Worm (Caenorhabditis elegans) whole organism, young adult: ENCODE data around the gene dmd-8.

Experiments
- Y79H2A.3 ChIP-seq: fragments of 200-800 bp; sonication (Bioruptor generic); conservative IDR thresholded peaks from 2 replicates; pipeline ENCODE4 v1.3.6; 2022; ENCODE audit warnings: missing genetic modification reagents, missing genetic modification characterization, missing compliant biosample characterization
- attf-6 ChIP-seq: fragments of 200-800 bp; sonication (Bioruptor generic); IDR thresholded peaks from 2 replicates; pipeline ENCODE4 v1.3.6; 2022; ENCODE audit warnings: missing genetic modification reagents, missing genetic modification characterization, missing compliant biosample characterization
- lin-35 ChIP-seq, 3 experiments: fragments of 150-350 bp in 2 of 3; sonication (generic microtip) in 1 of 3; optimal IDR thresholded peaks; 2 replicates each; lab custom pipeline; 2014 to 2018; ENCODE audit warnings: missing biosample characterization in 3 of 3, missing genetic modification characterization in 3 of 3, missing genetic modification reagents in 3 of 3
- xnd-1 ChIP-seq: sonication (generic microtip); optimal IDR thresholded peaks from 2 replicates; lab custom pipeline; 2016; ENCODE audit warnings: missing genotype, missing genetic modification reagents, missing genetic modification characterization, missing compliant biosample characterization

DNA sequence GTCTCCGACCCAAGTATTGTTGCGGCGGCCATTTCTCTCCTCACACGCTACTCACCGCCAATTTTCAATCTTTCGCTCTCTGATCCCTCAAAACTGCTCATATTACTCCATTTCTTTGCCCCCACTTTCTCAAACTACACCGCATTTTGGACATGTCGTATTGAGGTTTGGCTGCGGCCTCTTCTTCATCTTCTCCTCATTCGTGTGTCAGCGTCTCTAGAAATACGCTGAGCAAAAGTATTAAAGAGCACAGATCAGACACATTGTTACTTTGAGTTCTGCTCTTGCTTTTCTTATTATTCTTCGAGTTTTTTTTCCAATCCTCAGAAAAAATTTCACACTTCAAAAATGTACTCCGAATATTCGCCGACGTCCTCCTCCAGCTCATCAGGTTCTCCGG lies 16.2 kb downstream of the dmd-8 start:
- TF ChIP-seq xnd-1 (tag; lab: Kevin White, UChicago) (no peak), Y79H2A.3 (no peak), attf-6 (GFP tag; lab: Robert Waterston, UW) (no peak), lin-35 (GFP tag; optimal IDR thresholded peaks at IDR 0.05; lab: Kevin White, UChicago) (no peak)
